Worm (Caenorhabditis elegans) whole organism, young adult: ENCODE measurements around the gene fbxb-55.

Source experiments
- C06A6.2 ChIP-seq: fragments of 200-800 bp; sonication (Bioruptor generic); conservative IDR thresholded peaks from 2 replicates; pipeline ENCODE4 v1.3.6; 2022; ENCODE audit warnings: missing genetic modification characterization, missing compliant biosample characterization
- pha-4 ChIP-seq: fragments of 150-350 bp; sonication (generic microtip); optimal IDR thresholded peaks from 2 replicates; lab custom pipeline; 2014; ENCODE audit warnings: missing biosample characterization, missing genetic modification reagents, missing genetic modification characterization
- sdz-38 ChIP-seq: sonication (generic microtip); optimal IDR thresholded peaks from 2 replicates; lab custom pipeline; 2016; ENCODE audit warnings: missing genotype, missing genetic modification characterization, missing compliant biosample characterization
- snpc-4 ChIP-seq, 5 experiments: fragments of 150-350 bp in 1 of 5; sonication (generic microtip) in 4 of 5; optimal IDR thresholded peaks; 2 replicates each; lab custom pipeline; 2014 to 2018; ENCODE audit warnings: missing genetic modification characterization in 5 of 5, missing biosample characterization in 3 of 5, antibody characterized with exemption in 2 of 5, mild to moderate bottlenecking in 2 of 5, missing compliant biosample characterization in 2 of 5, missing genotype in 2 of 5, moderate library complexity in 2 of 5, missing genetic modification reagents in 1 of 5

DNA sequence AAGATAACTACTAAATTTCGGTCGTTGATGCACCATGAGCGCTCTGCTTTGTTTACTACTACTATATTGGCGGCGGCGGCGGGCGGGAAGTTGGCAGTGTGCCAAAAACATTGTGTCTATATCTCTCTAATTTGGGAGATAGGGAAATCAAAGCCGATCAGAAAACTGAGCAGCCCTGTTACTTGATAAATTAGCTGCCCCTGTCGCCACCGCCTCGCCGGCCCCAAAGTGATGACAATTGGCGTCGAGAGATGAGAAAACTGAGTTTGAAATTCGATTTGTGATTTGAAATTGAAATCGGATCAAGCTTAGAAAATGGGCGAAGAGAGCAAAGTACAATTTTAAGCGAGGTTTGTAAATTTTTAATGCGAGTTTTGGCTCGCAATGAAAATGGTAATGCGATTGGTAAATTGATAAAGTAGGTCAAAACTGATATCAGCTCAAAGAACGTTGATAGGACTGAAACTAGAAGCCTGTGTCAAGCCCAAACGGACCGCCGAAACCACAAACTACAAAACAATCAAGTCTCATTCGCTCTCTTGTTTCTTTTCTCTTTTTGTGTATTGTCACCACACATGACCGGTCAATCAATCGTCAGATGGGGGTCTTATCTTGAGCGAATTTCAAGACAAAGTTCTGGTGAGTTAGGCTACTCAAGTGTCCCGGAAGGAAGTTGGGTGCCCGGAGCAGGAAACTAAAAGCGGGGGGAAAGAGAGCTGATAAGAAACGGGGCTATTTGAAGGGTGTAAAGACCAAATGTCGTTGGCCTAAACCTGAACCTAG lies 41.3 kb upstream of the fbxb-55 start:
- TF ChIP-seq snpc-4 (GFP tag; optimal IDR thresholded peaks at IDR 0.05; lab: Kevin White, UChicago) (no peak), snpc-4 (tag; optimal IDR thresholded peaks at IDR 0.05; lab: Kevin White, UChicago) (no peak), sdz-38 (tag; lab: Kevin White, UChicago) (no peak), C06A6.2 (no peak), pha-4 (tag; lab: Kevin White, UChicago) (no peak)
